In the genomic region with DNA sequence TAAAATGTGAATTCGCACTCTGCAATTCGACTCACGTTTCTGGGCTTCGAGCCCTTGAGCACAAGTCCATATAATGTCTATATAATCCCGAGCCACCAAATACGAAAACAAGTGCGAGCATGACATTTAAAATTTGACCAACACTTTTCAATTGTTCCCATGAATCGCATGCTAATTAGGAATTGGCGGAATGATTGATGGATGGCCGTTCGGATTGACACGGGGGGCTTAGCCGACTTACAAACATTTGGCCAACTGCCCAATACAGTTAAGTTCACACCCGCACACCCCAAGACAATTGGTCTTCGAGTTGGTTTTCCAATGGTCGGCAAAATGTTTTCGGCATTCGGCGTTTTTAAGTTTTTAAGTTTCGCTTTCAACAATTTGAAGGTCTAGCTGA, we compare ENCODE assay signal across 2 fruit fly cellular contexts.
TF ChIP-seq lines count a peak whose summit lies in the region.

No protein-coding gene starts in this region.

- no peak for TF ChIP-seq CTCF in whole organism, embryonic (GFP tag; optimal IDR thresholded peaks at IDR 0.05; lab: Kevin White, UChicago)

TF ChIP-seq in whole organism, adult, 20 proteins besides CTCF, POLR2A, EP300 and RAD21:
- TF ChIP-seq CG11617 (GFP tag; optimal IDR thresholded peaks at IDR 0.05; lab: Kevin White, UChicago): no peak
- TF ChIP-seq tj (GFP tag; optimal IDR thresholded peaks at IDR 0.05; lab: Kevin White, UChicago): peak; percentile 6
TF ChIP-seq in whole organism, adult: peak in this region for 1.

TF ChIP-seq in whole organism, embryonic, 481 proteins besides CTCF, POLR2A, EP300 and RAD21:
- TF ChIP-seq CG9817 (tag; optimal IDR thresholded peaks at IDR 0.05; lab: Kevin White, UChicago): no peak
- no peak for TF ChIP-seq crp (GFP tag; optimal IDR thresholded peaks at IDR 0.05; lab: Kevin White, UChicago)
- no peak for TF ChIP-seq CrebB (tag; optimal IDR thresholded peaks at IDR 0.05; lab: Kevin White, UChicago)
- TF ChIP-seq Stat92E (GFP tag; optimal IDR thresholded peaks at IDR 0.05; lab: Kevin White, UChicago): no peak
- no peak for TF ChIP-seq kah (GFP tag; optimal IDR thresholded peaks at IDR 0.05; lab: Kevin White, UChicago)
- no peak for TF ChIP-seq HHEX (GFP tag; optimal IDR thresholded peaks at IDR 0.05; lab: Kevin White, UChicago)
- TF ChIP-seq Dip3 (GFP tag; optimal IDR thresholded peaks at IDR 0.05; lab: Kevin White, UChicago): no peak
- TF ChIP-seq CG8281 (tag; optimal IDR thresholded peaks at IDR 0.05; lab: Kevin White, UChicago): peak; percentile 96
- no peak for TF ChIP-seq CG1647 (GFP tag; optimal IDR thresholded peaks at IDR 0.05; lab: Kevin White, UChicago)
- TF ChIP-seq CG12071 (GFP tag; optimal IDR thresholded peaks at IDR 0.05; lab: Kevin White, UChicago): no peak
- peak; percentile 20 for TF ChIP-seq mirr (GFP tag; optimal IDR thresholded peaks at IDR 0.05; lab: Kevin White, UChicago)
- TF ChIP-seq pros (GFP tag; optimal IDR thresholded peaks at IDR 0.05; lab: Kevin White, UChicago): no peak
- TF ChIP-seq Side (GFP tag; optimal IDR thresholded peaks at IDR 0.05; lab: Kevin White, UChicago): no peak
- no peak for TF ChIP-seq zen (tag; optimal IDR thresholded peaks at IDR 0.05; lab: Kevin White, UChicago)
- no peak for TF ChIP-seq CG6683 (GFP tag; optimal IDR thresholded peaks at IDR 0.05; lab: Kevin White, UChicago)
- TF ChIP-seq vvl (GFP tag; IDR thresholded peaks at IDR 0.05; lab: Robert Waterston, UW): 0 out of 2 replicates have a peak, but pooled peaks have one; percentile 34
- no peak for TF ChIP-seq lmd (GFP tag; IDR thresholded peaks at IDR 0.05; lab: Robert Waterston, UW)
